Worm (Caenorhabditis elegans) whole organism, L1 larva: ENCODE results near the gene Y75B8A.8.

Experiments used
- lin-13 ChIP-seq: fragments of 150-350 bp; optimal IDR thresholded peaks from 2 replicates; lab custom pipeline; 2014; ENCODE audit warnings: missing biosample characterization, missing genetic modification reagents, missing genetic modification characterization
- nhr-237 ChIP-seq: fragments of 150-350 bp; optimal IDR thresholded peaks from 2 replicates; lab custom pipeline; 2014; ENCODE audit warnings: missing biosample characterization, missing genetic modification characterization
- xbp-1 ChIP-seq: sonication (generic microtip); optimal IDR thresholded peaks from 2 replicates; lab custom pipeline; 2016; ENCODE audit warnings: missing genetic modification characterization, missing compliant biosample characterization
- zip-4 ChIP-seq: fragments of 200-800 bp; sonication (Bioruptor generic); optimal IDR thresholded peaks from 2 replicates; lab custom pipeline; 2018; ENCODE audit warnings: mild to moderate bottlenecking, missing genetic modification characterization, moderate library complexity, missing compliant biosample characterization
- ztf-4 ChIP-seq: fragments of 150-350 bp; optimal IDR thresholded peaks from 2 replicates; lab custom pipeline; 2014; ENCODE audit warnings: missing biosample characterization, missing genetic modification characterization

DNA sequence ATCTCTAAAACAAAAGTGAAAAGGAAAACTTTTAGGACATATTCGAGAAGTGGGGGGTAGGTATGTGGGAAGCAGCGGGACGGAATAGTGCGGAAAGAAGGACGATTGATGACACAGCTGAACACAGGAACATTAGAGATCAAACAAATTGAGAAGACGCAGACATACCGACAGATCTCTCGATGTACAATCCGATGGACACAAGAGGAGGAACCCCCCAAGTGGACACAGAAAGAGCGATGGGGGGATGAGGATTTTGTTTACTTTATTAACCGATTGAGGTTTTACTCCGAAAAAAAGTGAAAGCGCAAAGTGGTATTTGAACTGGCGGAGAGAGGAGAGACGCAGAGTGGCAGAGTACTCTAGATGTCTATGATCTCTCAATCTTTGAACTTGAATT lies 17.6 kb downstream of the Y75B8A.8 start:
- no peak for TF ChIP-seq xbp-1 (tag; lab: Kevin White, UChicago)
- no peak for TF ChIP-seq lin-13 (GFP tag; lab: Kevin White, UChicago)
- TF ChIP-seq ztf-4, result no peak
- no peak for TF ChIP-seq nhr-237 (tag; lab: Kevin White, UChicago)
- no peak for TF ChIP-seq zip-4
